Worm (Caenorhabditis elegans) whole organism, early embryonic: ENCODE measurements around the gene B0238.15.

ENCODE experiments used
- B0310.2 ChIP-seq: sonication (generic microtip); optimal IDR thresholded peaks from 2 replicates; lab custom pipeline; 2016; ENCODE audit warnings: mild to moderate bottlenecking, missing genetic modification characterization, missing compliant biosample characterization
- F13C5.2 ChIP-seq: sonication (generic microtip); optimal IDR thresholded peaks from 2 replicates; lab custom pipeline; 2017; ENCODE audit warnings: mild to moderate bottlenecking, missing genetic modification characterization, inconsistent platforms, missing compliant biosample characterization
- aly-1 ChIP-seq: sonication (generic microtip); optimal IDR thresholded peaks from 2 replicates; lab custom pipeline; 2016; ENCODE audit warnings: missing genetic modification characterization, missing compliant biosample characterization
- ama-1 ChIP-seq: fragments of 150-350 bp; optimal IDR thresholded peaks from 2 replicates; lab custom pipeline; 2014
- ceh-13 ChIP-seq: fragments of 200-800 bp; sonication (Bioruptor generic); optimal IDR thresholded peaks from 2 replicates; lab custom pipeline; 2018; ENCODE audit warnings: mild to moderate bottlenecking, missing genetic modification characterization, missing compliant biosample characterization
- ceh-36 ChIP-seq: sonication (generic microtip); optimal IDR thresholded peaks from 2 replicates; lab custom pipeline; 2016; ENCODE audit warnings: missing genetic modification characterization, inconsistent platforms, missing compliant biosample characterization
- ets-7 ChIP-seq: sonication (generic microtip); optimal IDR thresholded peaks from 2 replicates; lab custom pipeline; 2016; ENCODE audit warnings: missing genotype, missing genetic modification characterization, missing compliant biosample characterization
- flt-1 ChIP-seq: fragments of 200-800 bp; sonication (Bioruptor generic); IDR thresholded peaks from 2 replicates; pipeline ENCODE4 v1.3.6; 2022; ENCODE audit warnings: missing genetic modification characterization, missing compliant biosample characterization
- hmbx-1 ChIP-seq: sonication (generic microtip); optimal IDR thresholded peaks from 2 replicates; lab custom pipeline; 2016; ENCODE audit warnings: mild to moderate bottlenecking, missing genetic modification characterization, missing compliant biosample characterization
- hmg-4 ChIP-seq: fragments of 200-800 bp; sonication (Bioruptor generic); optimal IDR thresholded peaks from 2 replicates; lab custom pipeline; 2018; ENCODE audit warnings: mild to moderate bottlenecking, missing genetic modification characterization, missing compliant biosample characterization
- hnd-1 ChIP-seq: sonication (generic microtip); optimal IDR thresholded peaks from 2 replicates; lab custom pipeline; 2016; ENCODE audit warnings: missing genetic modification characterization, missing compliant biosample characterization
- pes-1 ChIP-seq: fragments of 200-800 bp; sonication (Bioruptor generic); IDR thresholded peaks from 2 replicates; pipeline ENCODE4 v1.3.6; 2022; ENCODE audit warnings: missing genetic modification reagents, missing genetic modification characterization, missing compliant biosample characterization
- scrt-1 ChIP-seq: fragments of 200-800 bp; sonication (Bioruptor generic); IDR thresholded peaks from 2 replicates; pipeline ENCODE4 v1.3.6; 2022; ENCODE audit warnings: missing genetic modification characterization, missing compliant biosample characterization
- sea-1 ChIP-seq: fragments of 200-800 bp; sonication (Bioruptor generic); conservative IDR thresholded peaks from 2 replicates; pipeline ENCODE4 v1.3.6; 2022; ENCODE audit warnings: missing genetic modification characterization, missing compliant biosample characterization
- tbx-11 ChIP-seq: fragments of 200-800 bp; sonication (Bioruptor generic); IDR thresholded peaks from 2 replicates; pipeline ENCODE4 v1.3.6; 2022; ENCODE audit warnings: missing genetic modification characterization, missing compliant biosample characterization
- tbx-37 ChIP-seq: fragments of 200-800 bp; sonication (Bioruptor generic); conservative IDR thresholded peaks from 2 replicates; pipeline ENCODE4 v1.3.6; 2022; ENCODE audit warnings: missing genetic modification reagents, missing genetic modification characterization, missing compliant biosample characterization
- tra-4 ChIP-seq: sonication (generic microtip); optimal IDR thresholded peaks from 2 replicates; lab custom pipeline; 2017; ENCODE audit warnings: missing genetic modification characterization, missing compliant biosample characterization

The B0238.15 gene

DNA sequence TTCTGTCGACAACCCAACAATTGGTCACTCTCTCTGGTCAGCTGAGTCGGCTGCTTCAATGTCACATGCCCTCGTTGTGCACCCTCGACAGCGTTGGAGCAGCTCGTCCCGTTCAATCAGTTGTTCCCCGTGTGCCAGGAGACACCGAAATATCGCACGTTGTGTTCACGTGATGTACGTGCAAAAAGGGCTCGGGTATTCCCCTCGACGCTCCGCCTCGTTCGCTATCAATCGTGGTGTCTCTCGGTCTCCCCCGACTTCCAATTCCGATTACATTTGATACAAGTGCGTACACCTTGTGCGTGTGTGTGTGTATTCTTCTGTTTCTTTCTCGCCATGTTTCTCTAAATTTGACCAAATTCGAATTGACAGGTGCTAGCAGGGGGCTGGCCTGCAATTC, 31.5 kb downstream of the B0238.15 start:
- no peak for TF ChIP-seq tbx-11
- TF ChIP-seq pes-1 (GFP tag; lab: Robert Waterston, UW) = no peak
- TF ChIP-seq F13C5.2 (tag; lab: Kevin White, UChicago) = no peak
- TF ChIP-seq ceh-13 (GFP tag; lab: Kevin White, UChicago) = no peak
- TF ChIP-seq B0310.2 (tag; lab: Kevin White, UChicago) = no peak
- TF ChIP-seq ets-7 (tag; lab: Kevin White, UChicago) = no peak
- no peak for TF ChIP-seq flt-1 (GFP tag; lab: Robert Waterston, UW)
- TF ChIP-seq hmbx-1 = no peak
- TF ChIP-seq hnd-1 (tag; lab: Kevin White, UChicago) = no peak
- no peak for TF ChIP-seq tra-4 (tag; lab: Kevin White, UChicago)
- TF ChIP-seq ceh-36 (tag; lab: Kevin White, UChicago) = no peak
- no peak for TF ChIP-seq tbx-37 (GFP tag; lab: Robert Waterston, UW)
- no peak for TF ChIP-seq aly-1 (tag; lab: Kevin White, UChicago)

DNA sequence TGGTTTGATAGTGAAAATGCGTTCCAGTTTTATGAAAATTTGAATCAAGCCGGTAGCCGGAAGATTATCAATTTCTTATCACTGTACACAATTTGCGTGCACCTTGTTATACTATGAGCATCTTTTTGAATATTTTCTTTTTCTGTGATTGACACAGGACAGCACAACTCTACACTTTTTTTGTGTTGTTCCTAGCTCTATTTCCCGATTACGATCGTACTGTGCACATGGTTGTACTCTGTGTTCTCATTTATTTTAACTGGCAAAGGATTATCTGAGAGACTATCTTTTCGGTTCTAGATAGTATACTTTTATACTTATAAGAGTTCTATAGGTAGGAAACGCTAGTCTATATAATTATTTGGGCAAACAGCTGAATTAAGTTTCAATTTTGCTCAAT, 32.0 kb downstream of the B0238.15 start:
- TF ChIP-seq hmbx-1 = no peak
- TF ChIP-seq ama-1 (lab: Kevin White, UChicago) = no peak
- TF ChIP-seq hnd-1 (tag; lab: Kevin White, UChicago) = no peak
- TF ChIP-seq ceh-36 (tag; lab: Kevin White, UChicago) = no peak
- TF ChIP-seq flt-1 (GFP tag; lab: Robert Waterston, UW) = no peak
- TF ChIP-seq ets-7 (tag; lab: Kevin White, UChicago) = no peak
- TF ChIP-seq tbx-11 = no peak
- TF ChIP-seq tbx-37 (GFP tag; lab: Robert Waterston, UW) = no peak
- no peak for TF ChIP-seq aly-1 (tag; lab: Kevin White, UChicago)
- no peak for TF ChIP-seq pes-1 (GFP tag; lab: Robert Waterston, UW)
- TF ChIP-seq sea-1 (GFP tag; lab: Robert Waterston, UW) = no peak
- no peak for TF ChIP-seq B0310.2 (tag; lab: Kevin White, UChicago)
- TF ChIP-seq ceh-13 (GFP tag; lab: Kevin White, UChicago) = no peak
- no peak for TF ChIP-seq hmg-4 (GFP tag; lab: Kevin White, UChicago)
- TF ChIP-seq scrt-1 (GFP tag; lab: Robert Waterston, UW) = no peak

DNA sequence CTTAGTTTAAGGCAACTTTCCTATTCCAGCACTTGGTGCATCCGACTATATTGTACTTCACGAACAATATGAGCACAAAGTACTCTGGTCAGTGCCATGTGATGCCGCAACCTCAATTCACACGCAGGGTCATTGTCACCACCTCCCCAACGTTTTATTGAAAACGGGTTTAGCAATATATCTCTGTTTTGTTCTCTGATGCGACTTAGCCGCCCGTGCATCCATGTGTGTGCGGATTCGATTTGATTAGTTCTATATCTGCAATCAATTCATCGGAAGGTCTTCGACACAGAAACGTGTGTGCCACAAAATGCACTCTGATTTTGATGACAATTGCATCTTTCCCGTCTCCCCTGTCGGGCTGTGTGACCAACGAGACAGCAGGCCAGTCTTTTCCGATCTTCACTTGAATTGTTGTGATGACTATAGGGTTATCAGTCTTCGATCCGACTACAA, 32.6 kb downstream of the B0238.15 start:
- TF ChIP-seq pes-1 (GFP tag; lab: Robert Waterston, UW) (no peak), hmbx-1 (no peak), hmg-4 (GFP tag; lab: Kevin White, UChicago) (no peak), sea-1 (GFP tag; lab: Robert Waterston, UW) (no peak)

DNA sequence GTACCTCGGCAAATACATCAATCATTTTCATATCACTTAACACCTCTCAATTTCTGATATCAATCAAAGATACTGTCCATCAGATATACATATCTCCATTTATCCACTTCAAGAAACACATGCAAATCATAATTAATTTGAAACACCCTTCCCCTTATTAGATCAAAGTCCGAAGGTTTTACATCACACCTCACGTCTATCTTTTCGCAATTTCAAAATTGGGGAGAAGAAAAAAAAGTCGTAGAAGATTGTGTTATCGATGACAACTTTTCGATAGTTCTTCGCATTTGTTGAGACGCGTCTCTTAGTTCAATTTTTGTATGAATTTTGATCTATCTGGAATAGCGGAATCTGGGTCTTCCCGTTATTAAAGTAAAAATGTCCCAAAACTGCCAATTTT, 33.2 kb downstream of the B0238.15 start:
- no peak for TF ChIP-seq ceh-13 (GFP tag; lab: Kevin White, UChicago)
- TF ChIP-seq tra-4 (tag; lab: Kevin White, UChicago) = no peak
- TF ChIP-seq B0310.2 (tag; lab: Kevin White, UChicago) = no peak
- no peak for TF ChIP-seq ets-7 (tag; lab: Kevin White, UChicago)
- TF ChIP-seq pes-1 (GFP tag; lab: Robert Waterston, UW) = no peak
- TF ChIP-seq hmbx-1 = no peak
- TF ChIP-seq sea-1 (GFP tag; lab: Robert Waterston, UW) = no peak
- no peak for TF ChIP-seq scrt-1 (GFP tag; lab: Robert Waterston, UW)
- TF ChIP-seq hmg-4 (GFP tag; lab: Kevin White, UChicago) = no peak
- no peak for TF ChIP-seq ama-1 (lab: Kevin White, UChicago)
- TF ChIP-seq hnd-1 (tag; lab: Kevin White, UChicago) = no peak
- no peak for TF ChIP-seq tbx-11
- no peak for TF ChIP-seq F13C5.2 (tag; lab: Kevin White, UChicago)
- TF ChIP-seq aly-1 (tag; lab: Kevin White, UChicago) = no peak
- no peak for TF ChIP-seq ceh-36 (tag; lab: Kevin White, UChicago)
- TF ChIP-seq tbx-37 (GFP tag; lab: Robert Waterston, UW) = no peak
- TF ChIP-seq flt-1 (GFP tag; lab: Robert Waterston, UW) = no peak

DNA sequence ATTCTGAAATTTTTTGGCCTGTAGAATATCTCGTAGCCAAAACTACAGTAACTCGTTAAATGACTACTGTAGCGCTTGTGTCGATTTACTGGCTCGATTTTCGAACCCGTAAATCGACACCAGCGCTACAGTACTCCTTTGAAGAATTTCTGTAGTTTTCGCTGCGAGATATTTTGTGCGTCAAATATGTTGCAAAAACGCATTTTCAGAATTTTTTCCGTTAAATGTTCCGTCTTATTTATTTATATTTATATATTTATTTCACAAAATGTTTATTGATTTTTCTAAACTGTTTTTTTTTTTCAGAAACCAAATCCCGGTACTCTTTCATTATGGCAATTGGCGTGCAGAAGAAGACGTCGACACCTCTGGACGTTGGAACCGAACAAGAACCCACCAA, 33.8 kb downstream of the B0238.15 start, which contains the start of gene natc-2:
TSS of gene natc-2 (plus strand) at position 301 of the 400 bp plus-strand sequence.
- TF ChIP-seq aly-1 (tag; lab: Kevin White, UChicago) (no peak), sea-1 (GFP tag; lab: Robert Waterston, UW) (no peak), tbx-37 (GFP tag; lab: Robert Waterston, UW) (no peak), F13C5.2 (tag; lab: Kevin White, UChicago) (no peak), flt-1 (GFP tag; lab: Robert Waterston, UW) (no peak), ceh-13 (GFP tag; lab: Kevin White, UChicago) (no peak), pes-1 (GFP tag; lab: Robert Waterston, UW) (no peak), ceh-36 (tag; lab: Kevin White, UChicago) (no peak)

DNA sequence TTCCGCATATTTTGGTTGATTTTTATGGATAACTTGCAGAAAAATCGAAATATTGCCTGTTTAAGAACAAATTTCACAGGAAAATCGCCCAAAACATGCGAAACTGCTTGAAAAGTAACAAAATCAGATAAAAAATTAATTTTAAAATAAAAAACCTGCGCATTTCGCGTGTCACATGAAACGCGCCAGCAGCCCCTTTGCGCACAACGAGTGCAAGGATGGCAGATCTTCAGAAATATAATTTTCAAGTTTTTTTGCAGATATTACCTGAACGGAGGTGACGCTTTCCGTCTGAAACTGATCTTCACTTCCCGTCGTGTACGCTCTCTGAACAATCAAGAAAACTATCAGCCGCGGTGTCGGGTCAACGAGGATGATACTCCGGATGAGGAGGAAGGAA, 35.0 kb downstream of the B0238.15 start:
- TF ChIP-seq ceh-13 (GFP tag; lab: Kevin White, UChicago) (no peak), pes-1 (GFP tag; lab: Robert Waterston, UW) (peak; percentile 60; the same call in 1 of the 2 replicates), scrt-1 (GFP tag; lab: Robert Waterston, UW) (no peak), tbx-11 (0 out of 2 replicates have a peak, but pooled peaks have one; percentile 55), F13C5.2 (tag; lab: Kevin White, UChicago) (peak; percentile 27)

DNA sequence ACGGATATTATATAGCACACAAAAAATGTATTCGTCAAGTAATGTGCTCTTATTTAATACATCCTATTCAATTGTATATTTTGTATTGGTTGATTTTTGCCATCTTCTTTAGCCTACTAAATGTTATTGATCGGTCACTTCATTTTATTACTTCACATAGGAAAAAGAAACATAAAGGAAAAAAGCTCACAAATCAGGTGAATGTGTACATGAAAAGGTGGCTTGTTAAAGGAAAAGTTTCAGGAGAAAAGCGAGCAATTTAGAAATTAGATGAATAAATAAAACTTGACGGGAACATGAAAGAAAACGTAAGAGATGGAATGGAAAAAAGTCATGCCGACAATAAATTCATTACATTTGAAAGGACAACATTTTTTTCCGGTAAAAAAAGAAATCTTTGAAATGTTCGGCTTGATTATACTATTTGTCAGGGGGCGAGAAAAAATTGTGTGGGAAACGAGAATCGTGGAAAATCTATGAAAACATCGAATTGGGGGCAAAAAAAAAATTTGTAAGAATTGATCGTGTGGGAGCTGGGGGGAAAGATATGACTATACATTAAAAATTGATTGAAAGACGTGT, 35.5 kb downstream of the B0238.15 start:
- TF ChIP-seq ceh-36 (tag; lab: Kevin White, UChicago) (no peak), tbx-11 (no peak), pes-1 (GFP tag; lab: Robert Waterston, UW) (0 out of 2 replicates have a peak, but pooled peaks have one; percentile 14), aly-1 (tag; lab: Kevin White, UChicago) (no peak), ama-1 (lab: Kevin White, UChicago) (no peak), tbx-37 (GFP tag; lab: Robert Waterston, UW) (no peak)
